Worm (Caenorhabditis elegans): ENCODE results near the gene H13N06.7.

DNA sequence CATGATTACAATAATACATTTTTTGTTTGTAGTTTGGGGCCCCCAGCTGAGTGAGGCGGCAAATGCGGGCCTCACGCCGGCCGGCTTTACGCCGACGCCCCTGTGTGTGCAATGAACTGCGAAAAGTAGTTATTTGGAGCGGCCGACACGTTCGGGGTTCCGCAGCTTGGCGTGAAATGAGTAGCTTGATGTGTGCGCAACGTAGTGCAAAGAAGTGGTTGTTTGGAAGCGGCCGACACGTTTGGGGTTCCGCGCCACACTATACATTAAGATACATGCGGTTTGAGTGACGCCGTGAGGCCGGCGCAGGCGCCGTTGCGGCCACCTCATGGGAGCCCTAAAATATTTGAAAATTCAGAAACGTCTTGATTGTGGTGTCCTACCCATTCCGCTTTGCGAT, 34.3 kb upstream of the H13N06.7 start:
- TF ChIP-seq pha-4 (tag; optimal IDR thresholded peaks at IDR 0.05) = no peak
- no peak for TF ChIP-seq aptf-3 (GFP tag; IDR thresholded peaks at IDR 0.05)
- no peak for TF ChIP-seq mxl-1 (tag; optimal IDR thresholded peaks at IDR 0.05)
- no peak for TF ChIP-seq ama-1 (optimal IDR thresholded peaks at IDR 0.05)
- TF ChIP-seq ama-1 (GFP tag; optimal IDR thresholded peaks at IDR 0.05) = no peak
- no peak for TF ChIP-seq egrh-3 (GFP tag; IDR thresholded peaks at IDR 0.05)
- TF ChIP-seq die-1 (tag; optimal IDR thresholded peaks at IDR 0.05) = no peak
- TF ChIP-seq efl-1 (GFP tag; optimal IDR thresholded peaks at IDR 0.05) = no peak
- TF ChIP-seq unc-130 (GFP tag; optimal IDR thresholded peaks at IDR 0.05) = no peak
- no peak for TF ChIP-seq lin-54 (GFP tag; optimal IDR thresholded peaks at IDR 0.05)
- no peak for TF ChIP-seq dpl-1 (GFP tag; optimal IDR thresholded peaks at IDR 0.05)
- no peak for TF ChIP-seq athp-1 (tag; optimal IDR thresholded peaks at IDR 0.05)
